Worm (Caenorhabditis elegans) whole organism, mixed stage, embryonic: ENCODE measurements around the gene nhr-61.

Experiments used
- ces-1 ChIP-seq: fragments of 150-350 bp; optimal IDR thresholded peaks from 2 replicates; lab custom pipeline; 2014; ENCODE audit warnings: missing biosample characterization, missing genetic modification reagents, missing genetic modification characterization
- elt-3 ChIP-seq: fragments of 150-350 bp; optimal IDR thresholded peaks from 2 replicates; lab custom pipeline; 2014; ENCODE audit warnings: missing biosample characterization, missing genetic modification characterization
- nhr-237 ChIP-seq: fragments of 150-350 bp; optimal IDR thresholded peaks from 2 replicates; lab custom pipeline; 2014; ENCODE audit warnings: missing biosample characterization, missing genetic modification characterization
- snpc-4 ChIP-seq: fragments of 150-350 bp; optimal IDR thresholded peaks from 2 replicates; lab custom pipeline; 2014; ENCODE audit warnings: missing biosample characterization, missing genetic modification characterization
- unc-62 ChIP-seq: fragments of 150-350 bp; optimal IDR thresholded peaks from 2 replicates; lab custom pipeline; 2014; ENCODE audit warnings: missing biosample characterization, missing genetic modification reagents, missing genetic modification characterization

DNA sequence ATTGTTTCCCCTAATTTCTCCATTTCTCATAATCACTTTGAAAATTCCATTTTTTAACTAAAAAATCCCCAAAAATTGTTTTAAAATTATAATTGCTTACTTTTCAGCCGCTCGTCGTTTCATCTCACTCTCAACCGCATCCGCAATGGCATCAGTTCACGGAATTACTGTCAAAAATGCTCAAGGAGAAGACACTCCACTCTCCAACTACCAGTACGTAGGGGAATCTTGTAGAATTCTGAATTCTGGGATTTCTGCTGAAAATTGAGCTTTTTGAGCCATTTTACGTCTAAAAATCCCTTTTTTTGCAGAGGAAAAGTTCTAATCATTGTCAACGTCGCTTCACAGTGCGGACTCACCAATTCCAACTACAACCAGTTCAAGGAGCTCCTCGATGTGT, 49.2 kb upstream of the nhr-61 start:
- TF ChIP-seq nhr-237 (tag; lab: Kevin White, UChicago) (no peak), ces-1 (GFP tag; lab: Kevin White, UChicago) (no peak), unc-62 (no peak), elt-3 (tag; lab: Kevin White, UChicago) (no peak), snpc-4 (no peak)
